Fruit fly (Drosophila melanogaster): ENCODE results near the gene Tpt.

The Tpt gene

dm6 chr3L:8445027-8445426, 40.0 kb upstream of the Tpt start:
- no peak for TF ChIP-seq Sin3A (optimal IDR thresholded peaks at IDR 0.05)
- no peak for TF ChIP-seq insv (optimal IDR thresholded peaks at IDR 0.05)
- no peak for TF ChIP-seq ttk (optimal IDR thresholded peaks at IDR 0.05)
- no peak for TF ChIP-seq Myc (optimal IDR thresholded peaks at IDR 0.05)
- TF ChIP-seq h (optimal IDR thresholded peaks at IDR 0.05): no peak
- no peak for TF ChIP-seq psq (optimal IDR thresholded peaks at IDR 0.05)

DNA sequence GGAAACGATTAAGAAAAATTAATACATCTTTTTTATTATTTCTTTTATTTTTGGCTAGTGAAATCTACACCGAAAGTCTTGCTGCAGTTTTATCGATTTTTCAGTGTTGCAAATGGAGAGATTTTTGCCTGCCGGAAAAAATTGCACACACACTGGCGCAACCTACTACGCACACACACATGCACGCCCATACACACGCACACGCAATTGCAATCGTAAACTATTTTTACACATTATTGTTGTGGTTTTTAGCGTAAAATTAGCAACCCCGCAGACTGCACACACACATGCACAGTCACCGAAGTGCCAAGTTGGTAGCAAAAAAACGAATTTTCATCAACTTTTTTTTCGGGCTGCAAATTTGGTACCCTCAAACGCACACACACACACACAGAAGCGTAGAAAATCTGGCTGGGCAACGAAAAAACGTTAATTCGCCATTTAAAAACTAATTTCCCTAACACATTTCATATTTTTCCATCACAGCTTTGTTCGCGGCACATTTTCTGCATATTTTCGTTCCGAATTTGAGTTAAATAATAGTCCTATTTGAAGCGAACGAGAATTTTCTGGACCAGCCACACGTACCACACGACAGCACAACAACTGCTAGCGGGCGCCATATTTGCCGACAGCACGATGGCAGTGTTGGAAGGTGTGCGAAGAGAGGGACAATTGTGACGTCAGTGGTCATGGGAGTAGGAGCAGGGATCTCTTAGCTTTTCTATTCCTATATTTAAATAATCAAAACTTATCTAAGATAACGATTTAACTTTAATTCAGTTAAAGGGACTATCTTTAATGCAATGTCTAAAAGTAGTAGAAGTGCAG, 36.9 kb upstream of the Tpt start, which contains the start of gene Unr:
Gene Unr (minus strand): TSS at position 637 of the 831 bp plus-strand sequence.
- TF ChIP-seq insv (optimal IDR thresholded peaks at IDR 0.05) (no peak), psq (optimal IDR thresholded peaks at IDR 0.05) (no peak), ttk (optimal IDR thresholded peaks at IDR 0.05) (no peak), Sin3A (optimal IDR thresholded peaks at IDR 0.05) (no peak), Myc (optimal IDR thresholded peaks at IDR 0.05) (no peak)

DNA sequence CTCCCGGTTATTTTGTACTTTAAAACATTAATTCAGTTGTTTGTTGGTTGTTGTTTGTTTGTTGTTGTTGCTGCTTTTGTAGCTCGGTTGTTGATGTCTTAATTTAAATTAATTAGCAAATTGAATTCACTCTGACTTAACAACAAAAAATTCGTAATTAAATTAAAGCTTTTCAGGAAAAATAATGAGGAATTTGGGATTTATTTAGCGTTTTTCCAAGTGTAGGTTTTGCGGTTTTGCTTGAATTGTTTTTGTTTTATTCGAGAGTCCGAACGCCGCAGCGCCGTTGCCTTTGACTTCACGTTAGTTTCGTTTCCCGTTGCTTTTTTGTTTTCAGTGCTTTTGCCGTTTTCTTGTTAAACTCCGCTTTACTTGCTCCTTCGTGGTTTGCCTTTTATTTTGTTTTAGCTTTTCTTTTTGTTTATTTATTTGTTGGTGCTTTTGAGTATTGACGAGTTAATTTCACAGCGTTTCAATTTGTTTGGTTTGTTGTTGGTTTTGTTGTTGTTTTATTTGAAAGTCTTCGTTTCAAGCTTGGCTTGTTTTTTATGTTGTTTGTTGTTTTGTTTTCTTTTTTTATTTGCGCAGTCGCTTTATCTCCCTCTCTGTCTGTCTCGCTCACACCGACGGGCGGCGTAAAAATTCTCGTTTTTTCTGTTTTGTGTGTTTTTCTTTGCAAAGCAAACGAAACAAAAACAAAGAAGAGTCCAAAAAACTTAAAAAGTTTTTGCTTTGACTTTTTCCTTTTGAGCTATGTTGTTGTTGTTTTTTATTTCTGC, 35.9 kb upstream of the Tpt start:
- TF ChIP-seq psq (optimal IDR thresholded peaks at IDR 0.05): no peak
- TF ChIP-seq h (optimal IDR thresholded peaks at IDR 0.05): no peak
- no peak for TF ChIP-seq Myc (optimal IDR thresholded peaks at IDR 0.05)
- no peak for TF ChIP-seq ttk (optimal IDR thresholded peaks at IDR 0.05)
- TF ChIP-seq Sin3A (optimal IDR thresholded peaks at IDR 0.05): no peak
- no peak for TF ChIP-seq insv (optimal IDR thresholded peaks at IDR 0.05)

DNA sequence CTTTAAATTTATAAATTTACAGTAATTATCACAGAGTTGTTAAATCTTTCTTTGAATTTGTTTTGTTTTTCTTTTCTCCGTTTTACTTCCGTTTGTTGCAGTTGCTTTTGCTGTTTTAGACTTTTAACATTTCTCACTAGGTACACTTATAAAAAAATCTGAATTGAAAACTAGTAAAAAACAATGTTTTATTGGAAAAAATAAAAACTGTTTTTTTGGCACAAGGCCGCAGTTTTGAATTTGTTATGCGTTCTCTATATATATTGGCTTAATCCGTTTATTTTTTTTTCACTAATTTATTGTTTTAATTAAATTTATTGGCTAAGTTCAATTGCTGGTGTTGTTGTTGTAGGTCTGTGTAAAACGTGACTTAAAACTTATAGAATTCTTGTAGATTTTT, 35.0 kb upstream of the Tpt start:
- TF ChIP-seq insv (optimal IDR thresholded peaks at IDR 0.05) (no peak), Sin3A (optimal IDR thresholded peaks at IDR 0.05) (no peak), ttk (optimal IDR thresholded peaks at IDR 0.05) (no peak), psq (optimal IDR thresholded peaks at IDR 0.05) (no peak), Myc (optimal IDR thresholded peaks at IDR 0.05) (no peak), h (optimal IDR thresholded peaks at IDR 0.05) (no peak)

- TF ChIP-seq insv (optimal IDR thresholded peaks at IDR 0.05) (no peak), ttk (optimal IDR thresholded peaks at IDR 0.05) (no peak), psq (optimal IDR thresholded peaks at IDR 0.05) (no peak), Myc (optimal IDR thresholded peaks at IDR 0.05) (no peak), Sin3A (optimal IDR thresholded peaks at IDR 0.05) (no peak), h (optimal IDR thresholded peaks at IDR 0.05) (no peak)
Observed at dm6 chr3L:8437583-8437982, 32.5 kb upstream of the Tpt start.

dm6 chr3L:8424831-8425336, 19.8 kb upstream of the Tpt start, which contains the start of gene Cbl:
Gene Cbl (plus strand): TSS chr3L:8424954.
- TF ChIP-seq Myc (optimal IDR thresholded peaks at IDR 0.05) (no peak), Sin3A (optimal IDR thresholded peaks at IDR 0.05) (no peak), h (optimal IDR thresholded peaks at IDR 0.05) (no peak), psq (optimal IDR thresholded peaks at IDR 0.05) (no peak), insv (optimal IDR thresholded peaks at IDR 0.05) (no peak), ttk (optimal IDR thresholded peaks at IDR 0.05) (no peak)

dm6 chr3L:8423156-8423555, 18.1 kb upstream of the Tpt start:
- TF ChIP-seq h (optimal IDR thresholded peaks at IDR 0.05) (no peak), Myc (optimal IDR thresholded peaks at IDR 0.05) (no peak)

dm6 chr3L:8421808-8422586, 16.9 kb upstream of the Tpt start, which contains the start of gene CG32354:
Gene CG32354 (minus strand): TSS chr3L:8422205.
- TF ChIP-seq Myc (optimal IDR thresholded peaks at IDR 0.05) (no peak), ttk (optimal IDR thresholded peaks at IDR 0.05) (no peak), Sin3A (optimal IDR thresholded peaks at IDR 0.05) (no peak), psq (optimal IDR thresholded peaks at IDR 0.05) (no peak), h (optimal IDR thresholded peaks at IDR 0.05) (no peak), insv (optimal IDR thresholded peaks at IDR 0.05) (no peak)

dm6 chr3L:8421361-8421760, 16.3 kb upstream of the Tpt start:
- TF ChIP-seq Myc (optimal IDR thresholded peaks at IDR 0.05) (no peak), Sin3A (optimal IDR thresholded peaks at IDR 0.05) (no peak), psq (optimal IDR thresholded peaks at IDR 0.05) (no peak), ttk (optimal IDR thresholded peaks at IDR 0.05) (no peak), h (optimal IDR thresholded peaks at IDR 0.05) (no peak), insv (optimal IDR thresholded peaks at IDR 0.05) (no peak)

dm6 chr3L:8419622-8420176, 14.6 kb upstream of the Tpt start:
- no peak for TF ChIP-seq ttk (optimal IDR thresholded peaks at IDR 0.05)
- no peak for TF ChIP-seq Myc (optimal IDR thresholded peaks at IDR 0.05)
- no peak for TF ChIP-seq psq (optimal IDR thresholded peaks at IDR 0.05)
- TF ChIP-seq insv (optimal IDR thresholded peaks at IDR 0.05): no peak
- TF ChIP-seq Sin3A (optimal IDR thresholded peaks at IDR 0.05): no peak
- TF ChIP-seq h (optimal IDR thresholded peaks at IDR 0.05): no peak

- TF ChIP-seq h (optimal IDR thresholded peaks at IDR 0.05) (no peak), ttk (optimal IDR thresholded peaks at IDR 0.05) (no peak), psq (optimal IDR thresholded peaks at IDR 0.05) (no peak), insv (optimal IDR thresholded peaks at IDR 0.05) (no peak), Myc (optimal IDR thresholded peaks at IDR 0.05) (no peak), Sin3A (optimal IDR thresholded peaks at IDR 0.05) (no peak)
Observed at dm6 chr3L:8418984-8419383, 13.9 kb upstream of the Tpt start.

Data from Kc167 (cell line).